Worm (Caenorhabditis elegans): ENCODE measurements around the gene eif-2Bgamma.

eif-2Bgamma gene

ce11 chrII:6995583-6995982, 28.1 kb upstream of the eif-2Bgamma start:
- TF ChIP-seq nhr-237 (tag; optimal IDR thresholded peaks at IDR 0.05): no peak
- no peak for TF ChIP-seq sptf-1 (tag; optimal IDR thresholded peaks at IDR 0.05)
- TF ChIP-seq ceh-8 (GFP tag; optimal IDR thresholded peaks at IDR 0.05): peak; percentile 77
- TF ChIP-seq C34B4.2 (tag; optimal IDR thresholded peaks at IDR 0.05): no peak
- no peak for TF ChIP-seq nhr-28 (tag; optimal IDR thresholded peaks at IDR 0.05)
- TF ChIP-seq nhr-71 (tag; optimal IDR thresholded peaks at IDR 0.05): no peak
- peak; percentile 61 for TF ChIP-seq ceh-63 (GFP tag; optimal IDR thresholded peaks at IDR 0.05)
- peak; percentile 4 for TF ChIP-seq mep-1 (tag; optimal IDR thresholded peaks at IDR 0.05)
- no peak for TF ChIP-seq zip-4 (GFP tag; optimal IDR thresholded peaks at IDR 0.05)
- TF ChIP-seq dpl-1 (GFP tag; optimal IDR thresholded peaks at IDR 0.05): no peak

- TF ChIP-seq nhr-11 (tag; optimal IDR thresholded peaks at IDR 0.05) (no peak), nhr-71 (tag; optimal IDR thresholded peaks at IDR 0.05) (peak; percentile 21), lsy-2 (tag; optimal IDR thresholded peaks at IDR 0.05) (peak in 1 of 2 experiments; percentile 19), lin-14 (GFP tag; optimal IDR thresholded peaks at IDR 0.05) (peak; percentile 71), zag-1 (tag; optimal IDR thresholded peaks at IDR 0.05) (peak; percentile 14), elt-3 (tag; optimal IDR thresholded peaks at IDR 0.05) (no peak), vab-15 (tag; optimal IDR thresholded peaks at IDR 0.05) (no peak), ceh-8 (GFP tag; optimal IDR thresholded peaks at IDR 0.05) (no peak), egl-13 (tag; optimal IDR thresholded peaks at IDR 0.05) (no peak), nhr-47 (tag; optimal IDR thresholded peaks at IDR 0.05) (peak; percentile 12), aha-1 (tag; optimal IDR thresholded peaks at IDR 0.05) (no peak), mep-1 (tag; optimal IDR thresholded peaks at IDR 0.05) (peak; percentile 1), tbx-2 (tag; optimal IDR thresholded peaks at IDR 0.05) (no peak)
These were observed 27.2 kb upstream of the eif-2Bgamma start, which contains the start of gene unc-104 for ce11 chrII:6994677-6995076. unc-104 (plus strand) TSS chrII:6994987.

ce11 chrII:6992949-6993348, 25.5 kb upstream of the eif-2Bgamma start:
- TF ChIP-seq nhr-237 (tag; optimal IDR thresholded peaks at IDR 0.05) (no peak), C04F5.9 (tag; optimal IDR thresholded peaks at IDR 0.05) (no peak), mep-1 (tag; optimal IDR thresholded peaks at IDR 0.05) (peak; percentile 30), C34B4.2 (tag; optimal IDR thresholded peaks at IDR 0.05) (no peak), snu-23 (GFP tag; optimal IDR thresholded peaks at IDR 0.05) (peak; percentile 41), unc-62 (GFP tag; optimal IDR thresholded peaks at IDR 0.05) (no peak), aly-2 (tag; optimal IDR thresholded peaks at IDR 0.05) (no peak), pax-3 (tag; optimal IDR thresholded peaks at IDR 0.05) (peak; percentile 43), tlp-1 (tag; optimal IDR thresholded peaks at IDR 0.05) (no peak), dsc-1 (tag; optimal IDR thresholded peaks at IDR 0.05) (no peak), ceh-8 (GFP tag; optimal IDR thresholded peaks at IDR 0.05) (peak; percentile 48), hlh-17 (GFP tag; optimal IDR thresholded peaks at IDR 0.05; ENCODE audit: borderline replicate concordance) (no peak), unc-98 (GFP tag; IDR thresholded peaks at IDR 0.05) (no peak), lsy-2 (tag; optimal IDR thresholded peaks at IDR 0.05) (peak; percentile 55 to 59), nhr-71 (tag; optimal IDR thresholded peaks at IDR 0.05) (peak; percentile 78), zag-1 (tag; optimal IDR thresholded peaks at IDR 0.05) (no peak), nhr-76 (tag; optimal IDR thresholded peaks at IDR 0.05) (no peak), irx-1 (tag; optimal IDR thresholded peaks at IDR 0.05) (peak; percentile 37), nhr-85 (tag) (no peak), efl-3 (GFP tag; optimal IDR thresholded peaks at IDR 0.05) (no peak), nhr-84 (tag; optimal IDR thresholded peaks at IDR 0.05) (no peak), lin-15B (tag; optimal IDR thresholded peaks at IDR 0.05) (no peak), fos-1 (tag; optimal IDR thresholded peaks at IDR 0.05) (no peak), nhr-12 (tag; optimal IDR thresholded peaks at IDR 0.05) (no peak), snpc-4 (tag; optimal IDR thresholded peaks at IDR 0.05) (no peak), Y116A8C.19 (tag; optimal IDR thresholded peaks at IDR 0.05; ENCODE audit: borderline replicate concordance) (no peak), unc-130 (tag; optimal IDR thresholded peaks at IDR 0.05) (no peak), isw-1 (GFP tag; IDR thresholded peaks at IDR 0.05) (peak; percentile 51), sptf-1 (tag; optimal IDR thresholded peaks at IDR 0.05) (no peak), nhr-19 (GFP tag; conservative IDR thresholded peaks at IDR 0.05) (no peak), nhr-11 (tag; optimal IDR thresholded peaks at IDR 0.05) (no peak), nhr-90 (tag; optimal IDR thresholded peaks at IDR 0.05; ENCODE audit: poor library complexity) (no peak), mef-2 (tag; optimal IDR thresholded peaks at IDR 0.05) (no peak), ets-5 (GFP tag; IDR thresholded peaks at IDR 0.05) (no peak), C16A3.4 (tag; optimal IDR thresholded peaks at IDR 0.05) (no peak), alr-1 (tag; optimal IDR thresholded peaks at IDR 0.05; ENCODE audit: borderline replicate concordance) (no peak), ztf-11 (tag; optimal IDR thresholded peaks at IDR 0.05) (no peak), hpl-2 (GFP tag; optimal IDR thresholded peaks at IDR 0.05) (no peak)

All from whole organism, L1 larva.